Worm (Caenorhabditis elegans): Measurements from ENCODE around the gene srw-121.

srw-121 gene

ce11 chrV:2991485-2991884, at the start of gene srw-121:
TSS of gene srw-121 (minus strand) at chrV:2991585.
- TF ChIP-seq nhr-77 (tag; optimal IDR thresholded peaks at IDR 0.05) (no peak), unc-62 (GFP tag; optimal IDR thresholded peaks at IDR 0.05 in 1 of 2) (no peak), unc-62 (tag; optimal IDR thresholded peaks at IDR 0.05) (no peak), nhr-76 (tag; optimal IDR thresholded peaks at IDR 0.05) (no peak), nhr-41 (GFP tag; IDR thresholded peaks at IDR 0.05) (no peak), daf-8 (GFP tag; IDR thresholded peaks at IDR 0.05) (no peak), nhr-10 (tag; optimal IDR thresholded peaks at IDR 0.05) (no peak)

- TF ChIP-seq daf-19 (GFP tag; conservative IDR thresholded peaks at IDR 0.05): no peak
- no peak for TF ChIP-seq dmd-6 (GFP tag; IDR thresholded peaks at IDR 0.05)
- no peak for TF ChIP-seq spr-3 (GFP tag; optimal IDR thresholded peaks at IDR 0.05)
Observed at ce11 chrV:3040930-3041329, 49.5 kb upstream of the srw-121 start.

- TF ChIP-seq lim-7 (GFP tag; IDR thresholded peaks at IDR 0.05) (no peak), ces-1 (GFP tag; optimal IDR thresholded peaks at IDR 0.05) (no peak), F37D6.2 (tag; optimal IDR thresholded peaks at IDR 0.05) (no peak), gei-8 (GFP tag; optimal IDR thresholded peaks at IDR 0.05) (no peak), saeg-2 (GFP tag; IDR thresholded peaks at IDR 0.05) (no peak), daf-16 (GFP tag; optimal IDR thresholded peaks at IDR 0.05) (no peak), daf-16 (tag; optimal IDR thresholded peaks at IDR 0.05) (no peak), sdz-12 (GFP tag; optimal IDR thresholded peaks at IDR 0.05) (no peak), mxl-3 (GFP tag; optimal IDR thresholded peaks at IDR 0.05) (no peak), lsy-2 (tag; optimal IDR thresholded peaks at IDR 0.05) (no peak)
Observed at ce11 chrV:3039282-3039681, 47.9 kb upstream of the srw-121 start, which contains the start of gene chpf-2. TSS of gene chpf-2 (minus strand) at chrV:3039382.

ce11 chrV:3038058-3038457, 46.7 kb upstream of the srw-121 start:
- TF ChIP-seq dve-1 (tag; optimal IDR thresholded peaks at IDR 0.05; ENCODE audit: insufficient read depth) (no peak), T26A8.4 (GFP tag; IDR thresholded peaks at IDR 0.05) (no peak), set-16 (GFP tag; IDR thresholded peaks at IDR 0.05) (peak; percentile 82)

- TF ChIP-seq hlh-30 (tag; optimal IDR thresholded peaks at IDR 0.05; ENCODE audit: insufficient read depth) (no peak), nhr-77 (tag; optimal IDR thresholded peaks at IDR 0.05) (no peak), nhr-25 (tag; optimal IDR thresholded peaks at IDR 0.05; ENCODE audit: borderline replicate concordance, insufficient read depth) (no peak)
Observed at ce11 chrV:3034236-3034635, 42.9 kb upstream of the srw-121 start, which contains the start of gene srw-8. TSS of gene srw-8 (minus strand) at chrV:3034336.

- TF ChIP-seq sdz-12 (GFP tag; optimal IDR thresholded peaks at IDR 0.05) (no peak), nhr-76 (tag; optimal IDR thresholded peaks at IDR 0.05) (no peak), duxl-1 (tag; optimal IDR thresholded peaks at IDR 0.05; ENCODE audit: poor library complexity) (no peak), dmd-6 (GFP tag; IDR thresholded peaks at IDR 0.05) (no peak), lim-7 (GFP tag; IDR thresholded peaks at IDR 0.05) (no peak), tag-97 (GFP tag; IDR thresholded peaks at IDR 0.05) (no peak)
Observed at ce11 chrV:3032343-3032742, 41.0 kb upstream of the srw-121 start, which contains the start of gene irld-38. TSS of gene irld-38 (minus strand) at chrV:3032443.

- TF ChIP-seq aha-1 (tag): peak; percentile 73
- no peak for TF ChIP-seq nhr-28 (tag; optimal IDR thresholded peaks at IDR 0.05)
- TF ChIP-seq pqm-1 (tag; optimal IDR thresholded peaks at IDR 0.05): peak; percentile 12
Observed at ce11 chrV:3028205-3028604, 36.8 kb upstream of the srw-121 start, which contains the start of gene asp-7. TSS of gene asp-7 (plus strand) at chrV:3028285.
